Worm (Caenorhabditis elegans) whole organism, L1 larva: ENCODE results near the gene srt-73.

Experiments used
- C34B4.2 ChIP-seq: sonication (generic microtip); optimal IDR thresholded peaks from 2 replicates; lab custom pipeline; 2017; ENCODE audit warnings: mild to moderate bottlenecking, missing genetic modification characterization, missing compliant biosample characterization
- F16B12.6 ChIP-seq: fragments of 150-350 bp; optimal IDR thresholded peaks from 2 replicates; lab custom pipeline; 2014; ENCODE audit warnings: missing biosample characterization, missing genetic modification characterization
- blmp-1 ChIP-seq: fragments of 150-350 bp; optimal IDR thresholded peaks from 2 replicates; lab custom pipeline; 2014; ENCODE audit warnings: missing biosample characterization, missing genetic modification characterization
- ceh-63 ChIP-seq: fragments of 200-800 bp; sonication (Bioruptor generic); optimal IDR thresholded peaks from 2 replicates; lab custom pipeline; 2018; ENCODE audit warnings: mild to moderate bottlenecking, missing genetic modification characterization, missing compliant biosample characterization
- ceh-8 ChIP-seq: fragments of 200-800 bp; sonication (Bioruptor generic); optimal IDR thresholded peaks from 2 replicates; lab custom pipeline; 2018; ENCODE audit warnings: mild to moderate bottlenecking, missing genetic modification characterization, moderate library complexity, missing compliant biosample characterization
- ceh-82 ChIP-seq, 3 experiments: fragments of 150-350 bp in 1 of 3; sonication (generic microtip) in 2 of 3; optimal IDR thresholded peaks; 2 replicates each; lab custom pipeline; 2014 to 2017; ENCODE audit warnings: missing biosample characterization in 3 of 3, missing genetic modification characterization in 3 of 3
- ces-1 ChIP-seq: fragments of 150-350 bp; optimal IDR thresholded peaks from 2 replicates; lab custom pipeline; 2014; ENCODE audit warnings: missing biosample characterization, missing genetic modification reagents, missing genetic modification characterization
- dsc-1 ChIP-seq: sonication (generic microtip); optimal IDR thresholded peaks from 2 replicates; lab custom pipeline; 2016; ENCODE audit warnings: mild to moderate bottlenecking, missing genetic modification characterization, missing compliant biosample characterization
- efl-1 ChIP-seq, 4 experiments: fragments of 150-350 bp; optimal IDR thresholded peaks in 3 of 4; peaks in 1 of 4; 1 replicate in 1 of 4; 2 replicates in 3 of 4; lab custom pipeline; 2014; ENCODE audit warnings: missing biosample characterization in 2 of 4, missing genetic modification characterization in 2 of 4, missing genetic modification reagents in 2 of 4
- efl-3 ChIP-seq: fragments of 200-800 bp; sonication (Bioruptor generic); optimal IDR thresholded peaks from 2 replicates; lab custom pipeline; 2018; ENCODE audit warnings: mild to moderate bottlenecking, missing genetic modification characterization, missing compliant biosample characterization
- elt-2 ChIP-seq: sonication (generic microtip); optimal IDR thresholded peaks from 2 replicates; lab custom pipeline; 2016; ENCODE audit warnings: missing genetic modification characterization, mild to moderate bottlenecking, inconsistent platforms, missing compliant biosample characterization, missing genetic modification reagents
- fkh-8 ChIP-seq: sonication (generic microtip); optimal IDR thresholded peaks from 2 replicates; lab custom pipeline; 2016; ENCODE audit warnings: mild to moderate bottlenecking, missing genetic modification characterization, missing compliant biosample characterization
- fos-1 ChIP-seq: fragments of 150-350 bp; optimal IDR thresholded peaks from 2 replicates; lab custom pipeline; 2014; ENCODE audit warnings: missing biosample characterization, missing genetic modification characterization
- grh-1 ChIP-seq: fragments of 200-800 bp; sonication (Bioruptor generic); IDR thresholded peaks from 2 replicates; pipeline ENCODE4 v1.3.6; 2022; ENCODE audit warnings: missing genetic modification reagents, missing genetic modification characterization, missing compliant biosample characterization
- hlh-17 ChIP-seq: fragments of 200-800 bp; sonication (Bioruptor generic); optimal IDR thresholded peaks from 2 replicates; lab custom pipeline; 2018; ENCODE audit warnings: missing genetic modification characterization, mild to moderate bottlenecking, missing compliant biosample characterization, moderate library complexity, borderline replicate concordance
- hpl-2 ChIP-seq: fragments of 150-350 bp; optimal IDR thresholded peaks from 2 replicates; lab custom pipeline; 2014; ENCODE audit warnings: missing biosample characterization, missing genetic modification reagents, missing genetic modification characterization
- isw-1 ChIP-seq: fragments of 200-800 bp; sonication (Bioruptor generic); IDR thresholded peaks from 2 replicates; pipeline ENCODE4 v1.3.6; 2022; ENCODE audit warnings: missing genetic modification characterization, missing compliant biosample characterization
- lin-15B ChIP-seq: fragments of 150-350 bp; sonication (generic microtip); optimal IDR thresholded peaks from 3 replicates; lab custom pipeline; 2014; ENCODE audit warnings: missing biosample characterization, missing genetic modification characterization
- lin-35 ChIP-seq, 2 experiments: fragments of 150-350 bp; optimal IDR thresholded peaks; 2 replicates each; lab custom pipeline; 2014; ENCODE audit warnings: missing biosample characterization in 2 of 2, missing genetic modification characterization in 2 of 2, missing genetic modification reagents in 2 of 2
- lir-3 ChIP-seq: sonication (generic microtip); optimal IDR thresholded peaks from 2 replicates; lab custom pipeline; 2016; ENCODE audit warnings: mild to moderate bottlenecking, missing genetic modification characterization, moderate library complexity, missing compliant biosample characterization; ENCODE audit not compliant: poor library complexity
- lsy-2 ChIP-seq, 2 experiments: fragments of 150-350 bp; optimal IDR thresholded peaks; 2 replicates each; lab custom pipeline; 2014; ENCODE audit warnings: missing biosample characterization in 2 of 2, missing genetic modification characterization in 2 of 2
- mef-2 ChIP-seq: fragments of 150-350 bp; optimal IDR thresholded peaks from 2 replicates; lab custom pipeline; 2014; ENCODE audit warnings: missing biosample characterization, missing genetic modification characterization
- mep-1 ChIP-seq: fragments of 150-350 bp; optimal IDR thresholded peaks from 2 replicates; lab custom pipeline; 2014; ENCODE audit warnings: missing biosample characterization, missing genetic modification characterization
- nhr-12 ChIP-seq: sonication (generic microtip); optimal IDR thresholded peaks from 2 replicates; lab custom pipeline; 2017; ENCODE audit warnings: missing biosample characterization, missing genetic modification characterization
- nhr-20 ChIP-seq: sonication (generic microtip); optimal IDR thresholded peaks from 2 replicates; lab custom pipeline; 2016; ENCODE audit warnings: mild to moderate bottlenecking, missing genetic modification characterization, missing compliant biosample characterization
- nhr-47 ChIP-seq: sonication (generic microtip); optimal IDR thresholded peaks from 2 replicates; lab custom pipeline; 2016; ENCODE audit warnings: mild to moderate bottlenecking, missing genetic modification characterization, moderate library complexity, missing compliant biosample characterization
- nhr-71 ChIP-seq: sonication (generic microtip); optimal IDR thresholded peaks from 2 replicates; lab custom pipeline; 2016; ENCODE audit warnings: mild to moderate bottlenecking, missing genetic modification characterization, moderate library complexity, missing compliant biosample characterization
- nhr-85 ChIP-seq: sonication (generic microtip); peaks from one replicate; lab custom pipeline; 2016; ENCODE audit warnings: missing genetic modification characterization, inconsistent platforms, missing compliant biosample characterization
- nhr-90 ChIP-seq: sonication (generic microtip); optimal IDR thresholded peaks from 2 replicates; lab custom pipeline; 2016; ENCODE audit warnings: mild to moderate bottlenecking, missing genetic modification characterization, missing compliant biosample characterization; ENCODE audit not compliant: poor library complexity
- pqm-1 ChIP-seq: sonication (generic microtip); optimal IDR thresholded peaks from 3 replicates; lab custom pipeline; 2017; ENCODE audit warnings: missing biosample characterization, missing genetic modification characterization
- rnt-1 ChIP-seq: sonication (generic microtip); optimal IDR thresholded peaks from 2 replicates; lab custom pipeline; 2016; ENCODE audit warnings: mild to moderate bottlenecking, missing genetic modification characterization, moderate library complexity, missing compliant biosample characterization
- sox-4 ChIP-seq: sonication (generic microtip); optimal IDR thresholded peaks from 2 replicates; lab custom pipeline; 2016; ENCODE audit warnings: missing genetic modification characterization, missing compliant biosample characterization
- sptf-1 ChIP-seq: fragments of 150-350 bp; optimal IDR thresholded peaks from 2 replicates; lab custom pipeline; 2014; ENCODE audit warnings: missing biosample characterization, missing genetic modification characterization
- swsn-7 ChIP-seq: sonication (generic microtip); optimal IDR thresholded peaks from 2 replicates; lab custom pipeline; 2016; ENCODE audit warnings: missing genetic modification characterization, missing compliant biosample characterization
- tbx-2 ChIP-seq: sonication (generic microtip); optimal IDR thresholded peaks from 2 replicates; lab custom pipeline; 2016; ENCODE audit warnings: missing genetic modification characterization, missing compliant biosample characterization
- unc-30 ChIP-seq: sonication (generic microtip); optimal IDR thresholded peaks from 2 replicates; lab custom pipeline; 2017; ENCODE audit warnings: missing biosample characterization, missing genetic modification characterization
- vab-15 ChIP-seq: sonication (generic microtip); optimal IDR thresholded peaks from 2 replicates; lab custom pipeline; 2017; ENCODE audit warnings: missing genotype, mild to moderate bottlenecking, missing genetic modification characterization, missing compliant biosample characterization
- ztf-11 ChIP-seq, 2 experiments: sonication (generic microtip); optimal IDR thresholded peaks; 2 replicates each; lab custom pipeline; 2016 to 2017; ENCODE audit warnings: missing genetic modification characterization in 2 of 2, missing biosample characterization in 1 of 2, missing compliant biosample characterization in 1 of 2
- ztf-4 ChIP-seq: fragments of 150-350 bp; optimal IDR thresholded peaks from 2 replicates; lab custom pipeline; 2014; ENCODE audit warnings: missing biosample characterization, missing genetic modification characterization

srt-73 gene

ce11 chrIV:7836030-7836429 lies 43.1 kb upstream of the srt-73 start (continued):
- TF ChIP-seq C34B4.2 (tag; lab: Kevin White, UChicago) = no peak
- no peak for TF ChIP-seq sox-4 (tag; lab: Kevin White, UChicago)
- peak; percentile 56 for TF ChIP-seq nhr-20 (tag; lab: Kevin White, UChicago)
- TF ChIP-seq nhr-47 (tag; lab: Kevin White, UChicago) = no peak
- peak; percentile 10 for TF ChIP-seq nhr-71
- TF ChIP-seq pqm-1 (tag; lab: Kevin White, UChicago) = no peak
- no peak for TF ChIP-seq elt-2 (tag; lab: Kevin White, UChicago)
- no peak for TF ChIP-seq unc-30 (tag; lab: Kevin White, UChicago)
- no peak for TF ChIP-seq nhr-12 (tag; lab: Kevin White, UChicago)
- no peak for TF ChIP-seq lir-3 (tag; lab: Kevin White, UChicago)
- peak; percentile 76 for TF ChIP-seq mep-1 (tag; lab: Kevin White, UChicago)
- TF ChIP-seq blmp-1 (tag; lab: Kevin White, UChicago) = peak; percentile 92
- no peak for TF ChIP-seq vab-15 (tag; lab: Kevin White, UChicago)
- TF ChIP-seq lsy-2 (tag; optimal IDR thresholded peaks at IDR 0.05; lab: Kevin White, UChicago) = peak; percentile 7 to 69
- TF ChIP-seq sptf-1 (tag; lab: Kevin White, UChicago) = no peak
- no peak for TF ChIP-seq swsn-7 (tag; lab: Kevin White, UChicago)
- peak; percentile 66 for TF ChIP-seq nhr-85 (tag; lab: Kevin White, UChicago)
- TF ChIP-seq fkh-8 = no peak
- TF ChIP-seq ztf-11 (tag; optimal IDR thresholded peaks at IDR 0.05; lab: Kevin White, UChicago) = no peak
- TF ChIP-seq F16B12.6 (tag; lab: Kevin White, UChicago) = no peak
- TF ChIP-seq grh-1 (GFP tag; lab: Robert Waterston, UW) = peak; percentile 27; the same call in 1 of the 2 replicates
- TF ChIP-seq rnt-1 (tag; lab: Kevin White, UChicago) = no peak
- no peak for TF ChIP-seq efl-3 (GFP tag; lab: Kevin White, UChicago)
- TF ChIP-seq ceh-63 (GFP tag; lab: Kevin White, UChicago) = no peak

- no peak for TF ChIP-seq hpl-2 (GFP tag; lab: Kevin White, UChicago)
- TF ChIP-seq ces-1 (GFP tag; lab: Kevin White, UChicago) = no peak
- no peak for TF ChIP-seq F16B12.6 (tag; lab: Kevin White, UChicago)
- no peak for TF ChIP-seq hlh-17
- TF ChIP-seq fkh-8 = no peak
- TF ChIP-seq nhr-85 (tag; lab: Kevin White, UChicago) = no peak
- no peak for TF ChIP-seq ceh-8
- TF ChIP-seq efl-1 (optimal IDR thresholded peaks at IDR 0.05; lab: Kevin White, UChicago) = no peak
- TF ChIP-seq efl-1 (GFP tag; optimal IDR thresholded peaks at IDR 0.05 in 1 of 2; lab: Kevin White, UChicago) = peak in 1 of 2 experiments; percentile 51
- TF ChIP-seq grh-1 (GFP tag; lab: Robert Waterston, UW) = peak; percentile 51; the same call in 1 of the 2 replicates
- TF ChIP-seq lsy-2 (tag; optimal IDR thresholded peaks at IDR 0.05; lab: Kevin White, UChicago) = no peak
- no peak for TF ChIP-seq fos-1 (tag; lab: Kevin White, UChicago)
- TF ChIP-seq nhr-71 = no peak
- TF ChIP-seq blmp-1 (tag; lab: Kevin White, UChicago) = peak; percentile 79
- no peak for TF ChIP-seq mef-2 (tag; lab: Kevin White, UChicago)
Observed at ce11 chrIV:7836491-7836890, 42.6 kb upstream of the srt-73 start.

ce11 chrIV:7838426-7838825 lies 40.7 kb upstream of the srt-73 start, which contains the start of gene C06A6.7:
Gene C06A6.7, minus strand, starts transcription at chrIV:7838526.
- TF ChIP-seq ceh-82 (tag; optimal IDR thresholded peaks at IDR 0.05; lab: Kevin White, UChicago) (no peak), nhr-20 (tag; lab: Kevin White, UChicago) (no peak), isw-1 (no peak), lin-35 (GFP tag; optimal IDR thresholded peaks at IDR 0.05; lab: Kevin White, UChicago) (no peak), dsc-1 (tag; lab: Kevin White, UChicago) (no peak), lin-15B (tag; lab: Kevin White, UChicago) (no peak), nhr-90 (no peak), tbx-2 (tag; lab: Kevin White, UChicago) (no peak), grh-1 (GFP tag; lab: Robert Waterston, UW) (no peak), ztf-4 (no peak)
- TF ChIP-seq, all 84 proteins: peak for 0
